Worm (Caenorhabditis elegans): ENCODE results near the gene ZC132.9.

ce11 chrV:4366440-4366839 lies 46.7 kb upstream of the ZC132.9 start, which contains the start of gene F32D1.11:
- TF ChIP-seq pqm-1 (tag; optimal IDR thresholded peaks at IDR 0.05) (no peak), ama-1 (optimal IDR thresholded peaks at IDR 0.05) (no peak), rnt-1 (tag; optimal IDR thresholded peaks at IDR 0.05) (no peak), dve-1 (tag; optimal IDR thresholded peaks at IDR 0.05) (no peak), ceh-31 (tag; optimal IDR thresholded peaks at IDR 0.05) (no peak), lim-6 (tag; optimal IDR thresholded peaks at IDR 0.05) (no peak), gmeb-2 (tag; optimal IDR thresholded peaks at IDR 0.05) (no peak), elt-4 (tag; optimal IDR thresholded peaks at IDR 0.05) (no peak), dmd-4 (tag; optimal IDR thresholded peaks at IDR 0.05; ENCODE audit: borderline replicate concordance) (no peak), fkh-10 (GFP tag; optimal IDR thresholded peaks at IDR 0.05) (no peak)

Data from whole organism, late embryonic.